Worm (Caenorhabditis elegans): ENCODE data around the gene F23B2.7.

The F23B2.7 gene

DNA sequence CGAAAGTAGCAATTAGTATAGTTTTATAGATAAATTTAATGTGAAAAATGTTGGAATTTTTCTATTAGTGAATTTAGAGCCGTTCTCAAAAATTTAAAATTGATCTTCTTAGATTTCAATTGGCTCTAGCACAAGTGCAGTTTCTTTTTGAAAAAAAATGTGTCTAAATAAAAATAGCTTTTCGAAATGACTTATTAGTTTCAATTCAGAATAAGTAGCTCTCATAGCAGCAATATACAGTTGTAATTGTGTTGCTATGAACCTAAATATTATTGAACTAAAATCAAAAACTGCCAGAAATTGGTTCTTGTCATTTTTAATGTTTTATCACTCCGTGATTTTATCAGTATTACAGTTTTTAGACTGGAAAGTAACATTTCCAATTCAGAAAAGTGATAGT lies 32.6 kb upstream of the F23B2.7 start:
- TF ChIP-seq scrt-1 (GFP tag; IDR thresholded peaks at IDR 0.05) (no peak), ets-7 (tag; optimal IDR thresholded peaks at IDR 0.05) (no peak), hmbx-1 (tag; optimal IDR thresholded peaks at IDR 0.05) (no peak), sea-1 (GFP tag; conservative IDR thresholded peaks at IDR 0.05) (no peak)

ce11 chrIV:9118348-9118747 lies 31.9 kb upstream of the F23B2.7 start:
- TF ChIP-seq flt-1 (GFP tag; IDR thresholded peaks at IDR 0.05) (no peak), aly-1 (tag; optimal IDR thresholded peaks at IDR 0.05) (no peak), ets-7 (tag; optimal IDR thresholded peaks at IDR 0.05) (no peak), sea-1 (GFP tag; conservative IDR thresholded peaks at IDR 0.05) (no peak), tbx-37 (GFP tag; conservative IDR thresholded peaks at IDR 0.05) (no peak), tra-4 (tag; optimal IDR thresholded peaks at IDR 0.05) (no peak), ama-1 (optimal IDR thresholded peaks at IDR 0.05) (no peak), pes-1 (GFP tag; IDR thresholded peaks at IDR 0.05) (no peak), F13C5.2 (tag; optimal IDR thresholded peaks at IDR 0.05) (no peak), hmbx-1 (tag; optimal IDR thresholded peaks at IDR 0.05) (no peak), B0310.2 (tag; optimal IDR thresholded peaks at IDR 0.05) (no peak), ceh-36 (tag; optimal IDR thresholded peaks at IDR 0.05) (no peak), scrt-1 (GFP tag; IDR thresholded peaks at IDR 0.05) (no peak), hmg-4 (GFP tag; optimal IDR thresholded peaks at IDR 0.05) (no peak)

DNA sequence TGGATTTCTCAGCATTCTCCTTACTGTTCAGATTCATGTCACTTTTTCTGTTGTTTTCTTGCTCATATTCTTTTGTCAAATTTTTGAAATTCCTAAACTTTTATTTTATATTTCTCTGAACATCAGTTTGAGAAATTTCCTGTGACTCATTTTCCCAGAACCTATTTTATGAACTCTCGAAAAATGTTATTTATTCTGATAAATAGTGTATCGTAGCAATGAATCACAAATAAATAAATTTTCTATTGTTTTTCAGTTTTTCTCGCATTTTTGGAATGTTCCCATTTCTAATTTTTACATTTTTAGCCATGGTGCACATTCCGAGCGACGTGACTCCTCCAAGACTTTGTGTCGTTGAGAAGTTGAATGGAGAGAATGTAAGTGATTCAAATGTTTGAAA lies 31.5 kb upstream of the F23B2.7 start, which contains the start of gene nrfl-1:
Gene nrfl-1, plus strand, starts transcription at position 301 of the 400 bp plus-strand sequence.
- TF ChIP-seq ceh-36 (tag; optimal IDR thresholded peaks at IDR 0.05), result no peak
- TF ChIP-seq scrt-1 (GFP tag; IDR thresholded peaks at IDR 0.05), result no peak
- no peak for TF ChIP-seq hnd-1 (tag; optimal IDR thresholded peaks at IDR 0.05)
- TF ChIP-seq tbx-11 (GFP tag; IDR thresholded peaks at IDR 0.05), result no peak
- no peak for TF ChIP-seq tra-4 (tag; optimal IDR thresholded peaks at IDR 0.05)
- no peak for TF ChIP-seq sea-1 (GFP tag; conservative IDR thresholded peaks at IDR 0.05)
- TF ChIP-seq pes-1 (GFP tag; IDR thresholded peaks at IDR 0.05), result no peak
- TF ChIP-seq aly-1 (tag; optimal IDR thresholded peaks at IDR 0.05), result no peak
- no peak for TF ChIP-seq hmg-4 (GFP tag; optimal IDR thresholded peaks at IDR 0.05)
- TF ChIP-seq tbx-37 (GFP tag; conservative IDR thresholded peaks at IDR 0.05), result no peak
- TF ChIP-seq ets-7 (tag; optimal IDR thresholded peaks at IDR 0.05), result no peak
- no peak for TF ChIP-seq hmbx-1 (tag; optimal IDR thresholded peaks at IDR 0.05)

- TF ChIP-seq F13C5.2 (tag; optimal IDR thresholded peaks at IDR 0.05) (no peak), sea-1 (GFP tag; conservative IDR thresholded peaks at IDR 0.05) (no peak), tbx-37 (GFP tag; conservative IDR thresholded peaks at IDR 0.05) (no peak), hmg-4 (GFP tag; optimal IDR thresholded peaks at IDR 0.05) (no peak)
These were observed 30.1 kb upstream of the F23B2.7 start for ce11 chrIV:9120220-9120619.

- TF ChIP-seq ama-1 (optimal IDR thresholded peaks at IDR 0.05) (no peak), tbx-11 (GFP tag; IDR thresholded peaks at IDR 0.05) (no peak), pes-1 (GFP tag; IDR thresholded peaks at IDR 0.05) (no peak), tbx-37 (GFP tag; conservative IDR thresholded peaks at IDR 0.05) (no peak), ceh-36 (tag; optimal IDR thresholded peaks at IDR 0.05) (no peak), aly-1 (tag; optimal IDR thresholded peaks at IDR 0.05) (no peak), sea-1 (GFP tag; conservative IDR thresholded peaks at IDR 0.05) (no peak), scrt-1 (GFP tag; IDR thresholded peaks at IDR 0.05) (no peak), flt-1 (GFP tag; IDR thresholded peaks at IDR 0.05) (no peak), hmg-4 (GFP tag; optimal IDR thresholded peaks at IDR 0.05) (no peak), tra-4 (tag; optimal IDR thresholded peaks at IDR 0.05) (no peak), B0310.2 (tag; optimal IDR thresholded peaks at IDR 0.05) (no peak), F13C5.2 (tag; optimal IDR thresholded peaks at IDR 0.05) (no peak), ets-7 (tag; optimal IDR thresholded peaks at IDR 0.05) (no peak), ceh-13 (GFP tag; optimal IDR thresholded peaks at IDR 0.05) (no peak), hnd-1 (tag; optimal IDR thresholded peaks at IDR 0.05) (no peak), hmbx-1 (tag; optimal IDR thresholded peaks at IDR 0.05) (no peak)
These were observed 28.7 kb upstream of the F23B2.7 start for ce11 chrIV:9121545-9121944.

DNA sequence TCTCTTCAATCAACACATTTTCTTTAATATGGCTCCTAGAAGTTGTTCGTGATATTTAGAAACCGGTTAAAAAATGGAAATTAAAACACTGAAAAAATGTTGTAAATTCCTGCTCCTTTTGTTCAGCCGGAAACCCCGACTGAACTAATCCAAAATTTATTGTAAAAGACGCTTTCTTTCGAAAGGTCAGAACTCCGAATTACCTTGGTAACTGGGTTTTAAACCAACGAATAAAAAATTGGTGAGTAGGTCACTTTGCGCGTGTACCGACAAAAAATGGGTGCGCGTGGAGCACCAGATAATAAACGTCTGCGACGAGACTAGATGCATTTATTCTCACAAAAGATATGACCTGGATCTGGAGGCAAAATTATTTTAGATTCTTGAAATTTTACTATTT lies 19.7 kb upstream of the F23B2.7 start:
- TF ChIP-seq ama-1 (optimal IDR thresholded peaks at IDR 0.05) (no peak), ets-7 (tag; optimal IDR thresholded peaks at IDR 0.05) (no peak)

- TF ChIP-seq tra-4 (tag; optimal IDR thresholded peaks at IDR 0.05) (no peak), hmg-4 (GFP tag; optimal IDR thresholded peaks at IDR 0.05) (no peak), tbx-37 (GFP tag; conservative IDR thresholded peaks at IDR 0.05) (no peak), ceh-36 (tag; optimal IDR thresholded peaks at IDR 0.05) (no peak), pes-1 (GFP tag; IDR thresholded peaks at IDR 0.05) (no peak), hmbx-1 (tag; optimal IDR thresholded peaks at IDR 0.05) (no peak), sea-1 (GFP tag; conservative IDR thresholded peaks at IDR 0.05) (no peak), F13C5.2 (tag; optimal IDR thresholded peaks at IDR 0.05) (no peak), ama-1 (optimal IDR thresholded peaks at IDR 0.05) (no peak)
These were observed 14.9 kb upstream of the F23B2.7 start, which contains the start of gene delm-1 for ce11 chrIV:9135377-9135776. Gene delm-1 (minus strand): TSS chrIV:9135477.

ce11 chrIV:9140172-9140805 lies 10.0 kb upstream of the F23B2.7 start:
- TF ChIP-seq ama-1 (optimal IDR thresholded peaks at IDR 0.05), result no peak
- TF ChIP-seq tra-4 (tag; optimal IDR thresholded peaks at IDR 0.05), result no peak
- no peak for TF ChIP-seq flt-1 (GFP tag; IDR thresholded peaks at IDR 0.05)
- no peak for TF ChIP-seq ets-7 (tag; optimal IDR thresholded peaks at IDR 0.05)
- TF ChIP-seq hmg-4 (GFP tag; optimal IDR thresholded peaks at IDR 0.05), result no peak

Data from whole organism, early embryonic.